Worm (Caenorhabditis elegans) whole organism, L4 larva: ENCODE data around the gene cnd-1.

Experiments used
- D1046.2 ChIP-seq: fragments of 200-800 bp; sonication (Bioruptor generic); IDR thresholded peaks from 2 replicates; pipeline ENCODE4 v1.3.6; 2022; ENCODE audit warnings: missing genetic modification characterization, missing compliant biosample characterization
- F10B5.3 ChIP-seq: sonication (generic microtip); optimal IDR thresholded peaks from 2 replicates; lab custom pipeline; 2016; ENCODE audit warnings: mild to moderate bottlenecking, missing genetic modification characterization, missing compliant biosample characterization
- R02D3.7 ChIP-seq: fragments of 150-350 bp; sonication (generic microtip); optimal IDR thresholded peaks from 3 replicates; lab custom pipeline; 2014; ENCODE audit warnings: missing biosample characterization, missing genetic modification characterization
- Y105C5A.15 ChIP-seq: fragments of 200-800 bp; sonication (Bioruptor generic); IDR thresholded peaks from 2 replicates; pipeline ENCODE4 v1.3.6; 2022; ENCODE audit warnings: missing genetic modification characterization, missing compliant biosample characterization
- ZK546.5 ChIP-seq, 2 experiments: sonication (generic microtip); optimal IDR thresholded peaks; 2 replicates each; lab custom pipeline; 2017; ENCODE audit warnings: missing biosample characterization in 2 of 2, missing genetic modification characterization in 2 of 2
- aly-2 ChIP-seq: sonication (generic microtip); optimal IDR thresholded peaks from 2 replicates; lab custom pipeline; 2018; ENCODE audit warnings: missing biosample characterization, missing genetic modification characterization
- ama-1 ChIP-seq: fragments of 150-350 bp; optimal IDR thresholded peaks from 2 replicates; lab custom pipeline; 2014; ENCODE audit warnings: inconsistent platforms, mixed read lengths
- ceh-44 ChIP-seq: fragments of 200-800 bp; sonication (Bioruptor generic); IDR thresholded peaks from 2 replicates; pipeline ENCODE4 v1.3.6; 2022; ENCODE audit warnings: missing genetic modification reagents, missing genetic modification characterization, missing compliant biosample characterization
- cey-2 ChIP-seq: sonication (generic microtip); optimal IDR thresholded peaks from 3 replicates; lab custom pipeline; 2017; ENCODE audit warnings: missing genetic modification characterization, mild to moderate bottlenecking, missing compliant biosample characterization, antibody characterized with exemption, borderline replicate concordance; ENCODE audit not compliant: insufficient read depth
- daf-12 ChIP-seq: fragments of 150-350 bp; optimal IDR thresholded peaks from 2 replicates; lab custom pipeline; 2014; ENCODE audit warnings: missing biosample characterization, missing genetic modification reagents, missing genetic modification characterization
- daf-16 ChIP-seq, 3 experiments: sonication (generic microtip); optimal IDR thresholded peaks; 2 replicates each; lab custom pipeline; 2016 to 2017; ENCODE audit warnings: missing genetic modification characterization in 3 of 3, missing genetic modification reagents in 3 of 3, mild to moderate bottlenecking in 2 of 3, missing compliant biosample characterization in 2 of 3, missing biosample characterization in 1 of 3, moderate library complexity in 1 of 3
- daf-19 ChIP-seq: fragments of 200-800 bp; sonication (Bioruptor generic); conservative IDR thresholded peaks from 2 replicates; pipeline ENCODE4 v1.3.6; 2022; ENCODE audit warnings: missing genetic modification characterization, missing compliant biosample characterization
- dmd-6 ChIP-seq: fragments of 200-800 bp; sonication (Bioruptor generic); IDR thresholded peaks from 2 replicates; pipeline ENCODE4 v1.3.6; 2022; ENCODE audit warnings: missing genetic modification reagents, missing genetic modification characterization, missing compliant biosample characterization
- dmd-8 ChIP-seq: fragments of 200-800 bp; sonication (Bioruptor generic); IDR thresholded peaks from 2 replicates; pipeline ENCODE4 v1.3.6; 2022; ENCODE audit warnings: missing genetic modification characterization, missing compliant biosample characterization
- dmd-9 ChIP-seq: fragments of 200-800 bp; sonication (Bioruptor generic); IDR thresholded peaks from 2 replicates; pipeline ENCODE4 v1.3.6; 2022; ENCODE audit warnings: missing genetic modification reagents, missing genetic modification characterization, missing compliant biosample characterization
- dve-1 ChIP-seq: sonication (generic microtip); optimal IDR thresholded peaks from 2 replicates; lab custom pipeline; 2017; ENCODE audit warnings: antibody characterized with exemption, mild to moderate bottlenecking, missing genetic modification characterization, missing compliant biosample characterization; ENCODE audit not compliant: insufficient read depth
- hlh-11 ChIP-seq: fragments of 200-800 bp; sonication (Bioruptor generic); optimal IDR thresholded peaks from 2 replicates; lab custom pipeline; 2018; ENCODE audit warnings: mild to moderate bottlenecking, missing genetic modification characterization, missing compliant biosample characterization
- hmg-1.1 ChIP-seq: fragments of 200-800 bp; sonication (Bioruptor generic); IDR thresholded peaks from 2 replicates; pipeline ENCODE4 v1.3.6; 2022; ENCODE audit warnings: missing genetic modification reagents, missing genetic modification characterization, missing compliant biosample characterization
- jun-1 ChIP-seq: fragments of 150-350 bp; optimal IDR thresholded peaks from 2 replicates; lab custom pipeline; 2014; ENCODE audit warnings: missing biosample characterization, missing genetic modification reagents, missing genetic modification characterization
- lin-15B ChIP-seq: fragments of 150-350 bp; sonication (generic microtip); optimal IDR thresholded peaks from 3 replicates; lab custom pipeline; 2014; ENCODE audit warnings: missing biosample characterization, missing genetic modification characterization
- lsy-2 ChIP-seq, 2 experiments: fragments of 150-350 bp in 1 of 2; sonication (generic microtip) in 1 of 2; optimal IDR thresholded peaks; 2 replicates each; lab custom pipeline; 2014 to 2017; ENCODE audit warnings: missing biosample characterization in 2 of 2, missing genetic modification characterization in 2 of 2
- madf-5 ChIP-seq, 2 experiments: fragments of 200-800 bp; sonication (Bioruptor generic); IDR thresholded peaks; 2 replicates each; pipeline ENCODE4 v1.3.6; 2022; ENCODE audit warnings: missing compliant biosample characterization in 2 of 2, missing genetic modification characterization in 2 of 2
- mes-2 ChIP-seq: sonication (generic microtip); optimal IDR thresholded peaks from 2 replicates; lab custom pipeline; 2016; ENCODE audit warnings: missing genotype, mild to moderate bottlenecking, missing genetic modification characterization, missing compliant biosample characterization; ENCODE audit not compliant: poor library complexity, severe bottlenecking
- mxl-2 ChIP-seq: fragments of 200-800 bp; sonication (Bioruptor generic); conservative IDR thresholded peaks from 2 replicates; pipeline ENCODE4 v1.3.6; 2022; ENCODE audit warnings: missing genetic modification reagents, missing genetic modification characterization, missing compliant biosample characterization
- nhr-10 ChIP-seq: fragments of 150-350 bp; optimal IDR thresholded peaks from 2 replicates; lab custom pipeline; 2014; ENCODE audit warnings: missing biosample characterization, missing genetic modification characterization
- nhr-102 ChIP-seq: sonication (generic microtip); optimal IDR thresholded peaks from 2 replicates; lab custom pipeline; 2016; ENCODE audit warnings: mild to moderate bottlenecking, missing genetic modification characterization, moderate library complexity, missing compliant biosample characterization
- nhr-111 ChIP-seq: fragments of 200-800 bp; sonication (Bioruptor generic); optimal IDR thresholded peaks from 2 replicates; lab custom pipeline; 2018; ENCODE audit warnings: mild to moderate bottlenecking, missing genetic modification characterization, missing compliant biosample characterization
- nhr-237 ChIP-seq: sonication (generic microtip); optimal IDR thresholded peaks from 2 replicates; lab custom pipeline; 2017; ENCODE audit warnings: missing biosample characterization, missing genetic modification characterization
- nhr-25 ChIP-seq: sonication (generic microtip); optimal IDR thresholded peaks from 2 replicates; lab custom pipeline; 2017; ENCODE audit warnings: missing genetic modification characterization, mild to moderate bottlenecking, missing compliant biosample characterization, antibody characterized with exemption, moderate library complexity, borderline replicate concordance; ENCODE audit not compliant: insufficient read depth
- nhr-28 ChIP-seq: fragments of 150-350 bp; optimal IDR thresholded peaks from 2 replicates; lab custom pipeline; 2014; ENCODE audit warnings: missing biosample characterization, missing genetic modification characterization
- nhr-41 ChIP-seq: fragments of 200-800 bp; sonication (Bioruptor generic); IDR thresholded peaks from 2 replicates; pipeline ENCODE4 v1.3.6; 2022; ENCODE audit warnings: missing genetic modification reagents, missing genetic modification characterization, missing compliant biosample characterization
- nhr-42 ChIP-seq: fragments of 200-800 bp; sonication (Bioruptor generic); IDR thresholded peaks from 2 replicates; pipeline ENCODE4 v1.3.6; 2022; ENCODE audit warnings: missing genetic modification characterization, missing compliant biosample characterization
- nhr-48 ChIP-seq: sonication (generic microtip); optimal IDR thresholded peaks from 2 replicates; lab custom pipeline; 2016; ENCODE audit warnings: mild to moderate bottlenecking, missing genetic modification characterization, missing compliant biosample characterization
- pha-4 ChIP-seq, 2 experiments: fragments of 150-350 bp in 1 of 2; fragments of 200-800 bp in 1 of 2; sonication (Bioruptor generic) in 1 of 2; IDR thresholded peaks in 1 of 2; optimal IDR thresholded peaks in 1 of 2; 2 replicates each; pipeline versions ENCODE4 v1.3.6 to Lab custom; 2014 to 2022; ENCODE audit warnings: missing genetic modification characterization in 2 of 2, missing genetic modification reagents in 2 of 2, missing biosample characterization in 1 of 2, missing compliant biosample characterization in 1 of 2
- php-3 ChIP-seq: fragments of 200-800 bp; sonication (Bioruptor generic); IDR thresholded peaks from 2 replicates; pipeline ENCODE4 v1.3.6; 2022; ENCODE audit warnings: missing genetic modification reagents, missing genetic modification characterization, missing compliant biosample characterization
- rbr-2 ChIP-seq: sonication (generic microtip); optimal IDR thresholded peaks from 2 replicates; lab custom pipeline; 2016; ENCODE audit warnings: missing genotype, missing genetic modification characterization, missing compliant biosample characterization
- snpc-4 ChIP-seq: fragments of 150-350 bp; optimal IDR thresholded peaks from 2 replicates; lab custom pipeline; 2014; ENCODE audit warnings: missing biosample characterization, missing genetic modification characterization
- spr-1 ChIP-seq: sonication (generic microtip); optimal IDR thresholded peaks from 2 replicates; lab custom pipeline; 2016; ENCODE audit warnings: mild to moderate bottlenecking, missing genetic modification characterization, missing compliant biosample characterization
- spr-3 ChIP-seq: fragments of 200-800 bp; sonication (Bioruptor generic); optimal IDR thresholded peaks from 2 replicates; lab custom pipeline; 2018; ENCODE audit warnings: mild to moderate bottlenecking, missing genetic modification characterization, missing compliant biosample characterization
- tag-97 ChIP-seq: fragments of 200-800 bp; sonication (Bioruptor generic); IDR thresholded peaks from 2 replicates; pipeline ENCODE4 v1.3.6; 2022; ENCODE audit warnings: missing genetic modification characterization, missing compliant biosample characterization
- unc-130 ChIP-seq: sonication (generic microtip); optimal IDR thresholded peaks from 2 replicates; lab custom pipeline; 2016; ENCODE audit warnings: missing genetic modification reagents, missing genetic modification characterization, missing compliant biosample characterization
- unc-62 ChIP-seq, 3 experiments: fragments of 150-350 bp in 1 of 3; sonication (generic microtip); optimal IDR thresholded peaks in 2 of 3; peaks in 1 of 3; 1 replicate in 1 of 3; 2 replicates in 2 of 3; lab custom pipeline; 2014 to 2017; ENCODE audit warnings: missing biosample characterization in 3 of 3, missing genetic modification characterization in 3 of 3, missing genetic modification reagents in 3 of 3, missing genotype in 1 of 3
- zag-1 ChIP-seq: fragments of 150-350 bp; optimal IDR thresholded peaks from 2 replicates; lab custom pipeline; 2014; ENCODE audit warnings: missing biosample characterization, missing genetic modification characterization
- zfp-2 ChIP-seq: sonication (generic microtip); optimal IDR thresholded peaks from 2 replicates; lab custom pipeline; 2016; ENCODE audit warnings: mild to moderate bottlenecking, missing genetic modification characterization, missing compliant biosample characterization
- zfp-3 ChIP-seq: fragments of 200-800 bp; sonication (Bioruptor generic); conservative IDR thresholded peaks from 2 replicates; pipeline ENCODE4 v1.3.6; 2022; ENCODE audit warnings: missing genetic modification reagents, missing genetic modification characterization, missing compliant biosample characterization
- zip-2 ChIP-seq: fragments of 150-350 bp; optimal IDR thresholded peaks from 2 replicates; lab custom pipeline; 2014; ENCODE audit warnings: missing biosample characterization, missing genetic modification characterization
- ztf-7 ChIP-seq: fragments of 150-350 bp; optimal IDR thresholded peaks from 2 replicates; lab custom pipeline; 2014; ENCODE audit warnings: missing biosample characterization, missing genetic modification characterization

The cnd-1 gene

ce11 chrIII:5233140-5233539, 11.3 kb downstream of the cnd-1 start:
- peak; percentile 58 for TF ChIP-seq mes-2 (tag; lab: Kevin White, UChicago)
- no peak for TF ChIP-seq F10B5.3 (tag; lab: Kevin White, UChicago)

DNA sequence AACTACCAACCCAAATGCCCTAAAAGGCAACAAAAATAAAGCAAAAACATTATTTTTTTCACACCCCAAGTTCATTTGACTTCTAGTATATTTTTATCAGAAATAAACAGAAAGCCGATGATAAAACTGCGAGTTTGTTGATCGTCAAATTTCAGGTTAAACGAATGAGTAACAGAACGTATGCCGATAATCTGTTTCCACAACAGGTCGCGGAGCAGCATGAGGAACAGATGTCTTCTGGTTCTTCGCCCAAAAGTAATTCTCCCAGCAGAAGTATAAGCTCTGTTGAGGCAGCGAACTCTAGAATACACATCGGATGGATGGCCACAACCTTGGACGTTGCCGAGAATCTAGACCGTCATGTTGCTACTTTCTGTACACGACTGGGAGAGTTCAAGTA, 14.0 kb downstream of the cnd-1 start, which contains the start of gene prmt-5:
Gene prmt-5, plus strand, starts transcription at position 141 of the 400 bp plus-strand sequence.
- TF ChIP-seq php-3 (GFP tag; lab: Robert Waterston, UW) (no peak), madf-5 (GFP tag; IDR thresholded peaks at IDR 0.05; lab: Robert Waterston, UW) (0 out of 4 replicates have a peak, but pooled peaks of 1 of the 2 experiments have one; percentile 4), lin-15B (no peak), nhr-111 (peak; percentile 62), lsy-2 (tag; optimal IDR thresholded peaks at IDR 0.05; lab: Kevin White, UChicago) (peak in 1 of 2 experiments; percentile 54), aly-2 (tag; lab: Kevin White, UChicago) (no peak), ztf-7 (tag; lab: Kevin White, UChicago) (no peak), mxl-2 (GFP tag; lab: Robert Waterston, UW) (no peak), rbr-2 (tag; lab: Kevin White, UChicago) (peak; percentile 30), cey-2 (tag; lab: Kevin White, UChicago) (no peak), snpc-4 (tag; lab: Kevin White, UChicago) (no peak), nhr-28 (tag; lab: Kevin White, UChicago) (peak; percentile 2), unc-130 (GFP tag; lab: Kevin White, UChicago) (peak; percentile 45), nhr-102 (tag; lab: Kevin White, UChicago) (peak; percentile 74), nhr-10 (tag; lab: Kevin White, UChicago) (peak; percentile 44), spr-3 (peak; percentile 59), dmd-9 (GFP tag; lab: Robert Waterston, UW) (no peak), ama-1 (lab: Kevin White, UChicago) (peak; percentile 93), tag-97 (no peak), zip-2 (tag; lab: Kevin White, UChicago) (no peak), nhr-42 (peak; percentile 65; the same call in 1 of the 2 replicates), R02D3.7 (no peak), nhr-48 (tag; lab: Kevin White, UChicago) (no peak), zfp-3 (peak; percentile 88), ceh-44 (GFP tag; lab: Robert Waterston, UW) (no peak), daf-16 (GFP tag; optimal IDR thresholded peaks at IDR 0.05; lab: Kevin White, UChicago) (peak; percentile 25 to 57), daf-16 (tag; optimal IDR thresholded peaks at IDR 0.05; lab: Kevin White, UChicago) (peak; percentile 55), hlh-11 (tag; lab: Kevin White, UChicago) (peak; percentile 51), hmg-1.1 (GFP tag; lab: Robert Waterston, UW) (no peak), nhr-25 (tag; lab: Kevin White, UChicago) (no peak), zfp-2 (tag; lab: Kevin White, UChicago) (no peak), jun-1 (tag; lab: Kevin White, UChicago) (no peak), dmd-6 (GFP tag; lab: Robert Waterston, UW) (peak; percentile 29), dve-1 (tag; lab: Kevin White, UChicago) (peak; percentile 61), F10B5.3 (tag; lab: Kevin White, UChicago) (no peak), pha-4 (GFP tag; IDR thresholded peaks at IDR 0.05; lab: Robert Waterston, UW) (peak; percentile 81; the same call in 1 of the 2 replicates), pha-4 (tag; optimal IDR thresholded peaks at IDR 0.05; lab: Kevin White, UChicago) (no peak), zag-1 (tag; lab: Kevin White, UChicago) (no peak), daf-12 (no peak), spr-1 (tag; lab: Kevin White, UChicago) (peak; percentile 45), nhr-237 (tag; lab: Kevin White, UChicago) (no peak), unc-62 (GFP tag; optimal IDR thresholded peaks at IDR 0.05 in 1 of 2; lab: Kevin White, UChicago) (no peak), unc-62 (tag; optimal IDR thresholded peaks at IDR 0.05; lab: Kevin White, UChicago) (no peak), daf-19 (no peak), dmd-8 (GFP tag; lab: Robert Waterston, UW) (no peak), D1046.2 (peak; percentile 60; the same call in 1 of the 2 replicates), nhr-41 (GFP tag; lab: Robert Waterston, UW) (no peak), Y105C5A.15 (GFP tag; lab: Robert Waterston, UW) (peak; percentile 76), ZK546.5 (tag; optimal IDR thresholded peaks at IDR 0.05; lab: Kevin White, UChicago) (no peak)
